Fruit fly (Drosophila melanogaster) whole organism, wandering third instar larva: Measurements from ENCODE around the gene CG32811.

Source experiments
- CG9705 ChIP-seq: fragments of 200-800 bp; sonication (Bioruptor generic); optimal IDR thresholded peaks from 2 replicates; lab custom pipeline; 2018; ENCODE audit warnings: missing biosample characterization, mild to moderate bottlenecking, missing genetic modification characterization
- CrebA ChIP-seq: fragments of 200-800 bp; sonication (Bioruptor generic); optimal IDR thresholded peaks from 2 replicates; lab custom pipeline; 2016; ENCODE audit warnings: missing biosample characterization, mild to moderate bottlenecking, missing genetic modification characterization, borderline replicate concordance
- Jra ChIP-seq: sonication (Bioruptor generic); optimal IDR thresholded peaks from 2 replicates; lab custom pipeline; 2016; ENCODE audit warnings: missing biosample characterization, missing genetic modification characterization
- OdsH ChIP-seq: fragments of 200-800 bp; sonication (Bioruptor generic); optimal IDR thresholded peaks from 2 replicates; lab custom pipeline; 2016; ENCODE audit warnings: missing biosample characterization, mild to moderate bottlenecking, missing genetic modification characterization
- Sp1 ChIP-seq: fragments of 200-800 bp; sonication (Bioruptor generic); optimal IDR thresholded peaks from 3 replicates; lab custom pipeline; 2019; ENCODE audit warnings: missing biosample characterization, mild to moderate bottlenecking, missing genetic modification characterization, moderate library complexity
- brk ChIP-seq: fragments of 200-800 bp; sonication (Bioruptor generic); optimal IDR thresholded peaks from 2 replicates; lab custom pipeline; 2016; ENCODE audit warnings: missing biosample characterization, mild to moderate bottlenecking, missing genetic modification characterization
- ey ChIP-seq: fragments of 200-800 bp; sonication (Bioruptor generic); optimal IDR thresholded peaks from 2 replicates; lab custom pipeline; 2016; ENCODE audit warnings: missing biosample characterization, missing genetic modification characterization
- h ChIP-seq: fragments of 200-800 bp; sonication (Bioruptor generic); optimal IDR thresholded peaks from 3 replicates; lab custom pipeline; 2016; ENCODE audit warnings: missing biosample characterization, mild to moderate bottlenecking, missing genetic modification characterization
- jim ChIP-seq: fragments of 175-275, 200-325 bp; sonication (Bioruptor generic); optimal IDR thresholded peaks from 2 replicates; lab custom pipeline; 2016; ENCODE audit warnings: missing biosample characterization, mild to moderate bottlenecking, missing genetic modification characterization
- sv ChIP-seq: fragments of 200-800 bp; sonication (Bioruptor generic); optimal IDR thresholded peaks from 3 replicates; lab custom pipeline; 2016; ENCODE audit warnings: missing biosample characterization, missing genetic modification characterization
- tai ChIP-seq: sonication (Bioruptor generic); optimal IDR thresholded peaks from 2 replicates; lab custom pipeline; 2016; ENCODE audit warnings: missing biosample characterization, missing genetic modification characterization
- usp ChIP-seq: fragments of >200 bp; optimal IDR thresholded peaks from 2 replicates; lab custom pipeline; 2017; ENCODE audit warnings: missing biosample characterization, missing genetic modification characterization

DNA sequence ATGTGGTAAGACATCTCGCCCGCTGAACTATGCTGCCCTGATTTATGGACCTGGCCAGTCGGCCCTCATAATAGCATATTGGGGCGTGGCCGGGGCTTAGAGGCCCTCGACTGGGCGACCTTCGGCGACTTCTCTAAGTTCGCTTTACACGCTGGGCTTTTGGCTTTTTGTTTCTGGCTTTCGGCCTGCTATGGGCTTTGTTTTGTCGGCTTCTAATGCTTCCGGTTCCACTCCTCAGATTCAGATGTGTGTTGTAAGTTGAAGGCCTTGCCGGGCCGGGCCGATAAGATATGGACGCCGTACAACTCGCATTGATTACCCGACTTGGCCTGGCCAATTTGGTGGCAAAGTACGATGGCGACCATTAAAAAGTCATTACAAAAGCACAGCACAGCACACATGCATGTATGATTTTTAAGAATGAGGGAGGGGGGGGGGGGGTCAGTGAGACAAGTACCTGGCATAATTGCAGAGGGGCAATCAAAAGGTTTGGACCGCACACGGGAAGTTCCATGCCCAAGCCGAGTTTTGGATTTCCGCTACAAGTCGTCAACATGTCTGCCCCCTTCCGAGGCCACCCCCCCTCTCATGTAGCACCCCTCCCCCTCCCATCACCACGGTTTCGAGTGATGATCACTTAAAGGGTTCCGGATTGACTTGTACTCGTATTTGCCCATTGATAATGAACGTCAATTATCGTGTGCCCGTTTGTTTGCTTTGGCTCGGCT lies 35.5 kb downstream of the CG32811 start:
- no peak for TF ChIP-seq h
- no peak for TF ChIP-seq usp
- TF ChIP-seq ey (GFP tag; lab: Kevin White, UChicago) = no peak
- TF ChIP-seq OdsH = no peak
- TF ChIP-seq tai = no peak
- TF ChIP-seq CG9705 (GFP tag; lab: Kevin White, UChicago) = no peak
- no peak for TF ChIP-seq Jra (GFP tag; lab: Kevin White, UChicago)
- no peak for TF ChIP-seq CrebA (GFP tag; lab: Kevin White, UChicago)
- no peak for TF ChIP-seq jim (GFP tag; lab: Kevin White, UChicago)
- no peak for TF ChIP-seq sv (GFP tag; lab: Kevin White, UChicago)
- no peak for TF ChIP-seq Sp1 (GFP tag; lab: Kevin White, UChicago)
- no peak for TF ChIP-seq brk (GFP tag; lab: Kevin White, UChicago)
